Fruit fly (Drosophila melanogaster) whole organism, embryonic: Measurements from ENCODE around the gene CG43055.
A peak's percentile ranks its signal among the peaks of the same experiment; 100 is the strongest.

ENCODE experiments used
- Atf6 ChIP-seq: fragments of 200-800 bp; sonication (Bioruptor generic); IDR thresholded peaks from 2 replicates; pipeline ENCODE4 v1.3.6; 2022; ENCODE audit warnings: missing biosample characterization, missing genetic modification characterization
- B-H1 ChIP-seq: fragments of 200-800 bp; sonication (Bioruptor generic); IDR thresholded peaks from 3 replicates; pipeline ENCODE4 v1.3.6; 2022; ENCODE audit warnings: missing biosample characterization, missing genetic modification characterization
- Bdp1 ChIP-seq: fragments of 200-800 bp; sonication (Bioruptor generic); optimal IDR thresholded peaks from 3 replicates; lab custom pipeline; 2016; ENCODE audit warnings: missing biosample characterization, missing genetic modification characterization
- CG10209 ChIP-seq: fragments of 200-800 bp; sonication (Bioruptor generic); optimal IDR thresholded peaks from 3 replicates; lab custom pipeline; 2017; ENCODE audit warnings: missing biosample characterization, mild to moderate bottlenecking, missing genetic modification characterization, missing genetic modification reagents
- CG10462 ChIP-seq: fragments of 200-800 bp; sonication (Bioruptor generic); optimal IDR thresholded peaks from 2 replicates; lab custom pipeline; 2016; ENCODE audit warnings: missing biosample characterization, missing genetic modification characterization
- CG12299 ChIP-seq: fragments of 200-800 bp; sonication (Bioruptor generic); optimal IDR thresholded peaks from 2 replicates; lab custom pipeline; 2018; ENCODE audit warnings: missing biosample characterization, mild to moderate bottlenecking, missing genetic modification characterization
- CG12659 ChIP-seq: fragments of 200-800 bp; sonication (Bioruptor generic); optimal IDR thresholded peaks from 3 replicates; lab custom pipeline; 2017; ENCODE audit warnings: mild to moderate bottlenecking, missing biosample characterization, missing genetic modification reagents, missing genetic modification characterization
- CG13123 ChIP-seq: fragments of 200-800 bp; sonication (Bioruptor generic); optimal IDR thresholded peaks from 2 replicates; lab custom pipeline; 2016; ENCODE audit warnings: missing biosample characterization, missing genetic modification characterization
- CG15269 ChIP-seq: fragments of 200-800 bp; sonication (Bioruptor generic); optimal IDR thresholded peaks from 2 replicates; lab custom pipeline; 2018; ENCODE audit warnings: missing biosample characterization, mild to moderate bottlenecking, missing genetic modification characterization, moderate library complexity
- CG15514 ChIP-seq: fragments of 200-800 bp; sonication (Bioruptor generic); optimal IDR thresholded peaks from 3 replicates; lab custom pipeline; 2017; ENCODE audit warnings: missing biosample characterization, missing genetic modification characterization, mild to moderate bottlenecking, moderate library complexity, missing genetic modification reagents
- CG1602 ChIP-seq: fragments of 200-800 bp; sonication (Bioruptor generic); optimal IDR thresholded peaks from 3 replicates; lab custom pipeline; 2016; ENCODE audit warnings: missing biosample characterization, missing genetic modification characterization
- CG2120 ChIP-seq: fragments of 200-800 bp; sonication (Bioruptor generic); optimal IDR thresholded peaks from 3 replicates; lab custom pipeline; 2016; ENCODE audit warnings: missing biosample characterization, missing genetic modification characterization
- CG30431 ChIP-seq: fragments of 200-800 bp; sonication (Bioruptor generic); optimal IDR thresholded peaks from 2 replicates; lab custom pipeline; 2017; ENCODE audit warnings: missing biosample characterization, missing genetic modification characterization
- CG33213 ChIP-seq: fragments of 200-800 bp; sonication (Bioruptor generic); optimal IDR thresholded peaks from 3 replicates; lab custom pipeline; 2016; ENCODE audit warnings: missing biosample characterization, missing genetic modification characterization
- CG34422 ChIP-seq: fragments of 200-800 bp; sonication (Bioruptor generic); IDR thresholded peaks from 3 replicates; pipeline ENCODE4 v1.3.6; 2022; ENCODE audit warnings: missing biosample characterization, missing genetic modification characterization
- CG3838 ChIP-seq: fragments of 200-800 bp; sonication (Bioruptor generic); optimal IDR thresholded peaks from 3 replicates; lab custom pipeline; 2016; ENCODE audit warnings: missing biosample characterization, missing genetic modification characterization
- CG4360 ChIP-seq: fragments of 200-800 bp; sonication (Bioruptor generic); IDR thresholded peaks from 2 replicates; pipeline ENCODE4 v1.3.6; 2022; ENCODE audit warnings: missing biosample characterization, missing genetic modification characterization
- CG4707 ChIP-seq: fragments of 200-800 bp; sonication (Bioruptor generic); optimal IDR thresholded peaks from 2 replicates; lab custom pipeline; 2018; ENCODE audit warnings: missing biosample characterization, mild to moderate bottlenecking, missing genetic modification characterization, moderate library complexity
- CG5180 ChIP-seq: fragments of 200-800 bp; sonication (Bioruptor generic); optimal IDR thresholded peaks from 3 replicates; lab custom pipeline; 2017; ENCODE audit warnings: missing biosample characterization, missing genetic modification characterization, mild to moderate bottlenecking, moderate library complexity, missing genetic modification reagents
- CG6654 ChIP-seq: fragments of 200-800 bp; sonication (Bioruptor generic); optimal IDR thresholded peaks from 2 replicates; lab custom pipeline; 2017; ENCODE audit warnings: missing biosample characterization, mild to moderate bottlenecking, missing genetic modification characterization
- CG6689 ChIP-seq: fragments of 200-800 bp; sonication (Bioruptor generic); IDR thresholded peaks from 2 replicates; pipeline ENCODE4 v1.3.6; 2022; ENCODE audit warnings: missing biosample characterization, missing genetic modification characterization
- CG7786 ChIP-seq: fragments of 200-800 bp; sonication (Bioruptor generic); optimal IDR thresholded peaks from 2 replicates; lab custom pipeline; 2016; ENCODE audit warnings: missing biosample characterization, missing genetic modification characterization
- CG8388 ChIP-seq: fragments of 200-800 bp; sonication (Bioruptor generic); optimal IDR thresholded peaks from 2 replicates; lab custom pipeline; 2019; ENCODE audit warnings: missing biosample characterization, mild to moderate bottlenecking, missing genetic modification characterization, moderate library complexity
- Chrac-16 ChIP-seq: fragments of 200-800 bp; sonication (Bioruptor generic); optimal IDR thresholded peaks from 3 replicates; lab custom pipeline; 2016; ENCODE audit warnings: missing biosample characterization, missing genetic modification characterization
- Dip2 ChIP-seq: fragments of 200-800 bp; sonication (Bioruptor generic); IDR thresholded peaks from 2 replicates; pipeline ENCODE4 v1.3.6; 2022; ENCODE audit warnings: missing biosample characterization, missing genetic modification characterization
- Drgx ChIP-seq: fragments of 200-800 bp; sonication (Bioruptor generic); IDR thresholded peaks from 2 replicates; pipeline ENCODE4 v1.3.6; 2022; ENCODE audit warnings: missing biosample characterization, missing genetic modification characterization
- HmgD ChIP-seq: fragments of 200-800 bp; sonication (Bioruptor generic); optimal IDR thresholded peaks from 3 replicates; lab custom pipeline; 2016; ENCODE audit warnings: missing biosample characterization, missing genetic modification characterization
- Hr39 ChIP-seq: fragments of >200 bp; optimal IDR thresholded peaks from 2 replicates; lab custom pipeline; 2017
- Mes4 ChIP-seq: fragments of 200-800 bp; sonication (Bioruptor generic); optimal IDR thresholded peaks from 2 replicates; lab custom pipeline; 2016; ENCODE audit warnings: missing biosample characterization, missing genetic modification characterization
- Nf-YB ChIP-seq: fragments of 200-800 bp; sonication (Bioruptor generic); optimal IDR thresholded peaks from 3 replicates; lab custom pipeline; 2019; ENCODE audit warnings: missing biosample characterization, mild to moderate bottlenecking, missing genetic modification characterization, moderate library complexity
- Six4 ChIP-seq: fragments of 200-800 bp; sonication (Bioruptor generic); optimal IDR thresholded peaks from 2 replicates; lab custom pipeline; 2016; ENCODE audit warnings: missing biosample characterization, missing genetic modification characterization
- ac ChIP-seq: fragments of 200-800 bp; sonication (Bioruptor generic); optimal IDR thresholded peaks from 3 replicates; lab custom pipeline; 2017; ENCODE audit warnings: missing biosample characterization, mild to moderate bottlenecking, missing genetic modification characterization
- al ChIP-seq: fragments of 200-800 bp; sonication (Bioruptor generic); IDR thresholded peaks from 2 replicates; pipeline ENCODE4 v1.3.6; 2022; ENCODE audit warnings: missing biosample characterization, missing genetic modification characterization
- ash1 ChIP-seq: fragments of 200-800 bp; sonication (Bioruptor generic); optimal IDR thresholded peaks from 2 replicates; lab custom pipeline; 2018; ENCODE audit warnings: missing biosample characterization, mild to moderate bottlenecking, missing genetic modification characterization
- az2 ChIP-seq: fragments of 200-800 bp; sonication (Bioruptor generic); optimal IDR thresholded peaks from 3 replicates; lab custom pipeline; 2016; ENCODE audit warnings: missing biosample characterization, missing genetic modification characterization
- cato ChIP-seq: fragments of 200-800 bp; sonication (Bioruptor generic); optimal IDR thresholded peaks from 2 replicates; lab custom pipeline; 2016; ENCODE audit warnings: missing biosample characterization, missing genetic modification characterization, borderline replicate concordance
- en ChIP-seq: fragments of 200-800 bp; sonication (Bioruptor generic); optimal IDR thresholded peaks from 2 replicates; lab custom pipeline; 2016; ENCODE audit warnings: missing biosample characterization, missing genetic modification characterization
- fru ChIP-seq: fragments of >200 bp; optimal IDR thresholded peaks from 2 replicates; lab custom pipeline; 2017
- fu2 ChIP-seq: fragments of 200-800 bp; sonication (Bioruptor generic); optimal IDR thresholded peaks from 2 replicates; lab custom pipeline; 2016; ENCODE audit warnings: missing biosample characterization, missing genetic modification characterization
- kah ChIP-seq: fragments of 200-800 bp; sonication (Bioruptor generic); optimal IDR thresholded peaks from 2 replicates; lab custom pipeline; 2018; ENCODE audit warnings: missing biosample characterization, mild to moderate bottlenecking, missing genetic modification characterization
- kay ChIP-seq: fragments of 200-800 bp; sonication (Bioruptor generic); optimal IDR thresholded peaks from 2 replicates; lab custom pipeline; 2016; ENCODE audit warnings: missing biosample characterization, missing genetic modification characterization
- lmd ChIP-seq: fragments of 200-800 bp; sonication (Bioruptor generic); IDR thresholded peaks from 2 replicates; pipeline ENCODE4 v1.3.6; 2022; ENCODE audit warnings: missing biosample characterization, missing genetic modification characterization
- mld ChIP-seq: fragments of 200-800 bp; sonication (Bioruptor generic); IDR thresholded peaks from 3 replicates; pipeline ENCODE4 v1.3.6; 2022; ENCODE audit warnings: missing biosample characterization, missing genetic modification characterization; ENCODE audit not compliant: partially characterized antibody
- row ChIP-seq: fragments of 200-800 bp; sonication (Bioruptor generic); IDR thresholded peaks from 3 replicates; pipeline ENCODE4 v1.3.6; 2022; ENCODE audit warnings: missing biosample characterization, missing genetic modification characterization
- run ChIP-seq: fragments of 200-800 bp; sonication (Bioruptor generic); optimal IDR thresholded peaks from 3 replicates; lab custom pipeline; 2018; ENCODE audit warnings: missing biosample characterization, mild to moderate bottlenecking, missing genetic modification characterization
- shn ChIP-seq: fragments of 200-800 bp; sonication (Bioruptor generic); optimal IDR thresholded peaks from 3 replicates; lab custom pipeline; 2016; ENCODE audit warnings: missing biosample characterization, missing genetic modification characterization
- slbo ChIP-seq: fragments of 200-800 bp; sonication (Bioruptor generic); IDR thresholded peaks from 2 replicates; pipeline ENCODE4 v1.3.6; 2022; ENCODE audit warnings: missing biosample characterization, missing genetic modification characterization
- ssp ChIP-seq: fragments of 200-800 bp; sonication (Bioruptor generic); IDR thresholded peaks from 2 replicates; pipeline ENCODE4 v1.3.6; 2022; ENCODE audit warnings: missing biosample characterization, missing genetic modification characterization
- stwl ChIP-seq: fragments of 200-800 bp; sonication (Bioruptor generic); optimal IDR thresholded peaks from 3 replicates; lab custom pipeline; 2018; ENCODE audit warnings: missing biosample characterization, mild to moderate bottlenecking, missing genetic modification characterization, moderate library complexity
- wor ChIP-seq: fragments of 200-800 bp; sonication (Bioruptor generic); IDR thresholded peaks from 2 replicates; pipeline ENCODE4 v1.3.6; 2022; ENCODE audit warnings: missing biosample characterization, missing genetic modification characterization

Gene CG43055

dm6 chr2L:4440881-4441737 is 30.2 kb downstream of the CG43055 start, which contains the start of gene CG15431 (continued):
- TF ChIP-seq CG10209 (GFP tag; lab: Kevin White, UChicago) (peak; percentile 50), CG13123 (GFP tag; lab: Kevin White, UChicago) (peak; percentile 5), wor (GFP tag; lab: Robert Waterston, UW) (no peak), cato (GFP tag; lab: Kevin White, UChicago) (no peak), Atf6 (GFP tag; lab: Robert Waterston, UW) (peak; percentile 80), Chrac-16 (GFP tag; lab: Kevin White, UChicago) (no peak), CG4707 (no peak), Six4 (GFP tag; lab: Kevin White, UChicago) (no peak), shn (no peak), Drgx (0 out of 2 replicates have a peak, but pooled peaks have one; percentile 49), run (tag; lab: Kevin White, UChicago) (peak; percentile 17), Mes4 (GFP tag; lab: Kevin White, UChicago) (no peak), CG15269 (peak; percentile 65), CG7786 (peak; percentile 13), fru (no peak), CG6654 (GFP tag; lab: Kevin White, UChicago) (no peak), Nf-YB (GFP tag; lab: Kevin White, UChicago) (no peak), ash1 (no peak), en (GFP tag; lab: Kevin White, UChicago) (no peak), mld (GFP tag; lab: Robert Waterston, UW) (no peak), al (GFP tag; lab: Robert Waterston, UW) (0 out of 2 replicates have a peak, but pooled peaks have one; percentile 37), CG2120 (GFP tag; lab: Kevin White, UChicago) (peak; percentile 75), CG6689 (GFP tag; lab: Robert Waterston, UW) (0 out of 2 replicates have a peak, but pooled peaks have one; percentile 29), CG34422 (GFP tag; lab: Robert Waterston, UW) (0 out of 3 replicates have a peak, but pooled peaks have one; percentile 47), CG33213 (GFP tag; lab: Kevin White, UChicago) (no peak), CG1602 (GFP tag; lab: Kevin White, UChicago) (no peak), stwl (tag; lab: Kevin White, UChicago) (no peak), CG5180 (GFP tag; lab: Kevin White, UChicago) (peak; percentile 59), az2 (GFP tag; lab: Kevin White, UChicago) (peak; percentile 52), ac (GFP tag; lab: Kevin White, UChicago) (no peak), lmd (GFP tag; lab: Robert Waterston, UW) (peak; percentile 56; the same call in 1 of the 2 replicates), CG12659 (GFP tag; lab: Kevin White, UChicago) (peak; percentile 39), kay (GFP tag; lab: Kevin White, UChicago) (no peak), HmgD (no peak), slbo (GFP tag; lab: Robert Waterston, UW) (peak; percentile 78), B-H1 (GFP tag; lab: Robert Waterston, UW) (0 out of 3 replicates have a peak, but pooled peaks have one; percentile 37), fu2 (GFP tag; lab: Kevin White, UChicago) (no peak), CG10462 (GFP tag; lab: Kevin White, UChicago) (no peak), CG12299 (tag; lab: Kevin White, UChicago) (peak; percentile 56), row (GFP tag; lab: Robert Waterston, UW) (peak; percentile 71), Bdp1 (GFP tag; lab: Kevin White, UChicago) (no peak), CG15514 (peak; percentile 69), Hr39 (lab: Kevin White, UChicago) (no peak), Dip2 (GFP tag; lab: Robert Waterston, UW) (no peak), CG4360 (GFP tag; lab: Robert Waterston, UW) (no peak), ssp (0 out of 2 replicates have a peak, but pooled peaks have one; percentile 20), kah (GFP tag; lab: Kevin White, UChicago) (no peak), CG30431 (GFP tag; lab: Kevin White, UChicago) (no peak), CG3838 (no peak), CG8388 (GFP tag; lab: Kevin White, UChicago) (no peak)
